Worm (Caenorhabditis elegans) whole organism, L3 larva: Measurements from ENCODE around the gene F49C12.5.

Experiments used
- ZK546.5 ChIP-seq: sonication (generic microtip); optimal IDR thresholded peaks from 2 replicates; lab custom pipeline; 2017; ENCODE audit warnings: missing biosample characterization, missing genetic modification characterization
- aly-2 ChIP-seq: fragments of 150-350 bp; optimal IDR thresholded peaks from 2 replicates; lab custom pipeline; 2014; ENCODE audit warnings: missing biosample characterization, missing genetic modification characterization
- ama-1 ChIP-seq: fragments of 150-350 bp; optimal IDR thresholded peaks from 2 replicates; lab custom pipeline; 2018
- ceh-16 ChIP-seq: sonication (generic microtip); optimal IDR thresholded peaks from 2 replicates; lab custom pipeline; 2017; ENCODE audit warnings: missing biosample characterization, missing genetic modification characterization
- ceh-9 ChIP-seq: sonication (generic microtip); optimal IDR thresholded peaks from 2 replicates; lab custom pipeline; 2018; ENCODE audit warnings: missing biosample characterization, missing genetic modification characterization
- daf-12 ChIP-seq: fragments of 150-350 bp; optimal IDR thresholded peaks from 2 replicates; lab custom pipeline; 2014; ENCODE audit warnings: missing biosample characterization, missing genetic modification reagents, missing genetic modification characterization
- egl-27 ChIP-seq: sonication (generic microtip); optimal IDR thresholded peaks from 4 replicates; lab custom pipeline; 2017; ENCODE audit warnings: missing biosample characterization, missing genetic modification reagents, missing genetic modification characterization
- egl-5 ChIP-seq: fragments of 150-350 bp; optimal IDR thresholded peaks from 2 replicates; lab custom pipeline; 2017; ENCODE audit warnings: missing biosample characterization, missing genetic modification reagents, missing genetic modification characterization, inconsistent platforms
- elt-1 ChIP-seq: fragments of 150-350 bp; optimal IDR thresholded peaks from 2 replicates; lab custom pipeline; 2014; ENCODE audit warnings: missing biosample characterization, missing genetic modification characterization
- elt-3 ChIP-seq, 3 experiments: fragments of 150-350 bp in 1 of 3; sonication (generic microtip) in 2 of 3; optimal IDR thresholded peaks; 2 replicates in 2 of 3; 4 replicates in 1 of 3; lab custom pipeline; 2014 to 2017; ENCODE audit warnings: missing biosample characterization in 3 of 3, missing genetic modification characterization in 3 of 3
- eor-1 ChIP-seq, 2 experiments: fragments of 150-350 bp; optimal IDR thresholded peaks; 2 replicates each; lab custom pipeline; 2014 to 2018; ENCODE audit warnings: missing biosample characterization in 2 of 2, missing genetic modification characterization in 2 of 2
- fkh-10 ChIP-seq: sonication (generic microtip); optimal IDR thresholded peaks from 2 replicates; lab custom pipeline; 2017; ENCODE audit warnings: missing biosample characterization, missing genetic modification reagents, missing genetic modification characterization
- fos-1 ChIP-seq: fragments of 150-350 bp; optimal IDR thresholded peaks from 2 replicates; lab custom pipeline; 2014; ENCODE audit warnings: missing biosample characterization, missing genetic modification characterization
- hmg-11 ChIP-seq: sonication (generic microtip); optimal IDR thresholded peaks from 2 replicates; lab custom pipeline; 2016; ENCODE audit warnings: missing genetic modification characterization, missing compliant biosample characterization
- jun-1 ChIP-seq: fragments of 150-350 bp; optimal IDR thresholded peaks from 2 replicates; lab custom pipeline; 2014; ENCODE audit warnings: missing biosample characterization, missing genetic modification reagents, missing genetic modification characterization
- lin-15B ChIP-seq: fragments of 150-350 bp; optimal IDR thresholded peaks from 2 replicates; lab custom pipeline; 2014; ENCODE audit warnings: missing biosample characterization, missing genetic modification characterization
- lin-39 ChIP-seq: fragments of 150-350 bp; optimal IDR thresholded peaks from 2 replicates; lab custom pipeline; 2018; ENCODE audit warnings: missing biosample characterization, missing genetic modification reagents, missing genetic modification characterization
- lsy-12 ChIP-seq: sonication (generic microtip); optimal IDR thresholded peaks from 2 replicates; lab custom pipeline; 2016; ENCODE audit warnings: mild to moderate bottlenecking, missing genetic modification characterization, missing compliant biosample characterization
- mdl-1 ChIP-seq: fragments of 150-350 bp; optimal IDR thresholded peaks from 2 replicates; lab custom pipeline; 2014; ENCODE audit warnings: missing biosample characterization, missing genetic modification characterization
- nhr-11 ChIP-seq: fragments of 150-350 bp; optimal IDR thresholded peaks from 2 replicates; lab custom pipeline; 2014; ENCODE audit warnings: missing biosample characterization, missing genetic modification characterization
- nhr-12 ChIP-seq: fragments of 150-350 bp; optimal IDR thresholded peaks from 2 replicates; lab custom pipeline; 2014; ENCODE audit warnings: missing biosample characterization, missing genetic modification characterization
- nhr-23 ChIP-seq: fragments of 150-350 bp; optimal IDR thresholded peaks from 2 replicates; lab custom pipeline; 2014; ENCODE audit warnings: missing biosample characterization, missing genetic modification reagents, missing genetic modification characterization
- nhr-25 ChIP-seq: sonication (generic microtip); optimal IDR thresholded peaks from 2 replicates; lab custom pipeline; 2017; ENCODE audit warnings: missing biosample characterization, missing genetic modification characterization
- nhr-28 ChIP-seq: fragments of 150-350 bp; optimal IDR thresholded peaks from 2 replicates; lab custom pipeline; 2014; ENCODE audit warnings: missing biosample characterization, missing genetic modification characterization
- nhr-43 ChIP-seq: sonication (generic microtip); optimal IDR thresholded peaks from 2 replicates; lab custom pipeline; 2016; ENCODE audit warnings: mild to moderate bottlenecking, missing genetic modification characterization, missing compliant biosample characterization; ENCODE audit not compliant: poor library complexity, severe bottlenecking
- nhr-67 ChIP-seq: fragments of 150-350 bp; optimal IDR thresholded peaks from 2 replicates; lab custom pipeline; 2014; ENCODE audit warnings: missing biosample characterization, missing genetic modification characterization
- nhr-76 ChIP-seq: fragments of 150-350 bp; sonication (generic microtip); optimal IDR thresholded peaks from 5 replicates; lab custom pipeline; 2014; ENCODE audit warnings: missing biosample characterization, missing genetic modification characterization
- sea-2 ChIP-seq: fragments of 150-350 bp; sonication (generic microtip); optimal IDR thresholded peaks from 4 replicates; lab custom pipeline; 2014; ENCODE audit warnings: missing biosample characterization, missing genetic modification reagents, missing genetic modification characterization
- skn-1 ChIP-seq: fragments of 150-350 bp; optimal IDR thresholded peaks from 2 replicates; lab custom pipeline; 2014; ENCODE audit warnings: missing biosample characterization, missing genetic modification characterization
- snpc-4 ChIP-seq: fragments of 150-350 bp; optimal IDR thresholded peaks from 2 replicates; lab custom pipeline; 2014; ENCODE audit warnings: missing biosample characterization, missing genetic modification characterization
- tbx-2 ChIP-seq: sonication (generic microtip); optimal IDR thresholded peaks from 2 replicates; lab custom pipeline; 2016; ENCODE audit warnings: mild to moderate bottlenecking, missing genetic modification characterization, missing compliant biosample characterization
- unc-62 ChIP-seq: fragments of 150-350 bp; sonication (generic microtip); optimal IDR thresholded peaks from 4 replicates; lab custom pipeline; 2014; ENCODE audit warnings: missing biosample characterization, missing genetic modification reagents, missing genetic modification characterization
- zag-1 ChIP-seq: fragments of 150-350 bp; optimal IDR thresholded peaks from 2 replicates; lab custom pipeline; 2014; ENCODE audit warnings: missing biosample characterization, missing genetic modification characterization
- ztf-11 ChIP-seq: fragments of 150-350 bp; optimal IDR thresholded peaks from 2 replicates; lab custom pipeline; 2014; ENCODE audit warnings: missing biosample characterization, missing genetic modification characterization

The F49C12.5 gene

ce11 chrIV:9304617-9305016, at the start of gene F49C12.5:
Gene F49C12.5, plus strand, starts transcription at chrIV:9304917.
- no peak for TF ChIP-seq hmg-11 (tag; lab: Kevin White, UChicago)
- TF ChIP-seq aly-2 (tag; lab: Kevin White, UChicago) = no peak
- no peak for TF ChIP-seq ztf-11
- no peak for TF ChIP-seq nhr-28 (tag; lab: Kevin White, UChicago)
- TF ChIP-seq nhr-12 (tag; lab: Kevin White, UChicago) = no peak
- TF ChIP-seq daf-12 (tag; lab: Kevin White, UChicago) = no peak
- TF ChIP-seq ceh-16 (tag; lab: Kevin White, UChicago) = no peak
- TF ChIP-seq lsy-12 = no peak
- TF ChIP-seq nhr-67 (tag; lab: Kevin White, UChicago) = no peak
- no peak for TF ChIP-seq ZK546.5 (tag; lab: Kevin White, UChicago)
- TF ChIP-seq mdl-1 (tag; lab: Kevin White, UChicago) = no peak
- no peak for TF ChIP-seq elt-1 (tag; lab: Kevin White, UChicago)
- no peak for TF ChIP-seq ceh-9 (tag; lab: Kevin White, UChicago)

ce11 chrIV:9256017-9256416, 48.7 kb upstream of the F49C12.5 start, which contains the start of gene Y11D7A.9:
Gene Y11D7A.9, minus strand, starts transcription at chrIV:9256117.
- TF ChIP-seq zag-1 (tag; lab: Kevin White, UChicago) (no peak), ceh-9 (tag; lab: Kevin White, UChicago) (no peak), fkh-10 (GFP tag; lab: Kevin White, UChicago) (no peak), nhr-76 (tag; lab: Kevin White, UChicago) (no peak), elt-1 (tag; lab: Kevin White, UChicago) (no peak), eor-1 (tag; optimal IDR thresholded peaks at IDR 0.05; lab: Kevin White, UChicago) (no peak), jun-1 (no peak), egl-27 (tag; lab: Kevin White, UChicago) (no peak), snpc-4 (tag; lab: Kevin White, UChicago) (no peak), ZK546.5 (tag; lab: Kevin White, UChicago) (no peak)

ce11 chrIV:9256865-9257264, 47.9 kb upstream of the F49C12.5 start:
- TF ChIP-seq nhr-76 (tag; lab: Kevin White, UChicago) (no peak), lin-39 (tag; lab: Kevin White, UChicago) (no peak), ZK546.5 (tag; lab: Kevin White, UChicago) (no peak), nhr-67 (tag; lab: Kevin White, UChicago) (no peak), tbx-2 (tag; lab: Kevin White, UChicago) (no peak), sea-2 (GFP tag; lab: Kevin White, UChicago) (no peak)

ce11 chrIV:9258547-9258946, 46.2 kb upstream of the F49C12.5 start:
- TF ChIP-seq ceh-9 (tag; lab: Kevin White, UChicago) (no peak), nhr-12 (tag; lab: Kevin White, UChicago) (no peak), nhr-25 (tag; lab: Kevin White, UChicago) (peak; percentile 56), ama-1 (lab: Kevin White, UChicago) (peak; percentile 89), egl-27 (tag; lab: Kevin White, UChicago) (no peak), nhr-43 (tag; lab: Kevin White, UChicago) (peak; percentile 52), tbx-2 (tag; lab: Kevin White, UChicago) (peak; percentile 13), daf-12 (tag; lab: Kevin White, UChicago) (no peak), nhr-23 (tag; lab: Kevin White, UChicago) (peak; percentile 14), mdl-1 (tag; lab: Kevin White, UChicago) (no peak)
- TF ChIP-seq, all 47 proteins: peak for 5

- TF ChIP-seq skn-1 (tag; lab: Kevin White, UChicago) (peak; percentile 87), nhr-67 (tag; lab: Kevin White, UChicago) (no peak)
Observed at ce11 chrIV:9259687-9260086, 45.0 kb upstream of the F49C12.5 start, which contains the start of gene Y11D7A.10. Gene Y11D7A.10, minus strand, starts transcription at chrIV:9259768.

- TF ChIP-seq ztf-11 (no peak), tbx-2 (tag; lab: Kevin White, UChicago) (no peak), fos-1 (no peak), ceh-9 (tag; lab: Kevin White, UChicago) (no peak), elt-3 (tag; optimal IDR thresholded peaks at IDR 0.05; lab: Kevin White, UChicago) (no peak), jun-1 (no peak), sea-2 (GFP tag; lab: Kevin White, UChicago) (no peak), nhr-11 (tag; lab: Kevin White, UChicago) (no peak), skn-1 (tag; lab: Kevin White, UChicago) (no peak), nhr-23 (tag; lab: Kevin White, UChicago) (peak; percentile 34), egl-27 (tag; lab: Kevin White, UChicago) (no peak), nhr-76 (tag; lab: Kevin White, UChicago) (no peak), egl-5 (tag; lab: Kevin White, UChicago) (no peak), ama-1 (lab: Kevin White, UChicago) (peak; percentile 4), unc-62 (GFP tag; lab: Kevin White, UChicago) (no peak), hmg-11 (tag; lab: Kevin White, UChicago) (no peak), lin-15B (tag; lab: Kevin White, UChicago) (peak; percentile 41)
Observed at ce11 chrIV:9260334-9260733, 44.4 kb upstream of the F49C12.5 start.
